Worm (Caenorhabditis elegans): ENCODE results near the gene str-55.
A peak's percentile ranks its signal among the peaks of the same experiment; 100 is the strongest.
"Not testable (repeated sequence)": the region's sequence is repeated elsewhere in the genome, so short reads cannot be mapped to it uniquely, and the experiment has no call there.

The str-55 gene

DNA sequence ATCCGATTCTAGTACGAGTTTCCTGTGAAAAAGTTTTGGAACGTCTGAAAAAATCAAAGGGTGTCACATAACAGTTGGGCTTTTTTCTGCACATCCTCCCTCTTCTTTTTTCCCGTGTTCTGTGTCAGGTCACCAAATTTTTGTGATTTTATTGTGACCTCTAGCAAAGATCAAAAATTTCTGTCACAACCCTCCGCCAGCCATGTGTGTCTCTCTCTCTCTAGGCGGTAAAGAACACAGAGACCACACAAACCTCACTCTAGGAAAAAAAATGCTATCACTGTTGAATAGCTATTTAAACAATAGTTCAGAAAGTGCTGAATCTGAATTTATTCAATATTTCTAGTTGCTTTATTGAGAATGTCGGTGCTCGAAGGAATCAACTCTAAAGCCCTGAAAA, 26.3 kb downstream of the str-55 start, which contains the start of gene gst-44:
Gene gst-44, plus strand, starts transcription at position 237 of the 400 bp plus-strand sequence.
- no peak for TF ChIP-seq fkh-10 (GFP tag; optimal IDR thresholded peaks at IDR 0.05)
- TF ChIP-seq elt-3 (tag; optimal IDR thresholded peaks at IDR 0.05), result no peak
- peak; percentile 30 for TF ChIP-seq pqm-1 (tag; optimal IDR thresholded peaks at IDR 0.05)
- TF ChIP-seq nhr-76 (tag; optimal IDR thresholded peaks at IDR 0.05), result no peak
- TF ChIP-seq unc-39 (tag; optimal IDR thresholded peaks at IDR 0.05), result no peak
- TF ChIP-seq elt-1 (tag; optimal IDR thresholded peaks at IDR 0.05), result no peak
- TF ChIP-seq elt-2 (tag; optimal IDR thresholded peaks at IDR 0.05), result peak; percentile 39
- no peak for TF ChIP-seq aly-2 (tag; optimal IDR thresholded peaks at IDR 0.05)
- TF ChIP-seq fos-1 (tag; optimal IDR thresholded peaks at IDR 0.05), result no peak
- no peak for TF ChIP-seq snpc-4 (tag; optimal IDR thresholded peaks at IDR 0.05)
- TF ChIP-seq ama-1 (optimal IDR thresholded peaks at IDR 0.05), result no peak
- no peak for TF ChIP-seq lsy-12 (tag; optimal IDR thresholded peaks at IDR 0.05)
- TF ChIP-seq lin-15B (tag; optimal IDR thresholded peaks at IDR 0.05), result no peak
- no peak for TF ChIP-seq mdl-1 (tag; optimal IDR thresholded peaks at IDR 0.05)
- TF ChIP-seq nhr-12 (tag; optimal IDR thresholded peaks at IDR 0.05), result no peak

DNA sequence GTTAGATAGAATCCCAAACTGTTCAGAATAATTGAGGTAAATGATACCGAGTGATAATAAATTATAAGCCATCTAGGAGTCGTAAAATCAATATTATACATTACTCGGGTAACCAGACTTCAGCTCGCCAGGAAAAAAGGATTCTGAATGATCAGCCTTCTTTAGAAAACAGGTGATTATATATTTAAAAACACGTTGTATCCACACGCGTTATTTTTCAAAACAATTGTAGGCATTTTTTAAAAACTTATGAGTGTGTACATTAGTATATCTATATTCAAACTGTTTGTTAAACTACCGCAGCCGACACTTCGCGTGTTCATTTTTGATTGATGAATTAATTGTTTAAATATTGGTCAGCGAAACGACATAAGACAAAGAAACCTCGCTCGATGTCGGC, 28.6 kb downstream of the str-55 start, which contains the start of gene sri-65:
Gene sri-65, minus strand, starts transcription at position 101 of the 400 bp plus-strand sequence.
- TF ChIP-seq tbx-2 (tag; optimal IDR thresholded peaks at IDR 0.05), result no peak
- TF ChIP-seq unc-39 (tag; optimal IDR thresholded peaks at IDR 0.05), result no peak
- no peak for TF ChIP-seq ztf-4 (tag; optimal IDR thresholded peaks at IDR 0.05)
- no peak for TF ChIP-seq pqm-1 (tag; optimal IDR thresholded peaks at IDR 0.05)
- no peak for TF ChIP-seq nhr-11 (tag; optimal IDR thresholded peaks at IDR 0.05)
- no peak for TF ChIP-seq fos-1 (tag; optimal IDR thresholded peaks at IDR 0.05)
- no peak for TF ChIP-seq lsy-12 (tag; optimal IDR thresholded peaks at IDR 0.05)
- TF ChIP-seq skn-1 (tag; optimal IDR thresholded peaks at IDR 0.05), result no peak
- no peak for TF ChIP-seq fkh-10 (GFP tag; optimal IDR thresholded peaks at IDR 0.05)
- no peak for TF ChIP-seq nhr-237 (tag; optimal IDR thresholded peaks at IDR 0.05)
- TF ChIP-seq aly-2 (tag; optimal IDR thresholded peaks at IDR 0.05), result no peak

DNA sequence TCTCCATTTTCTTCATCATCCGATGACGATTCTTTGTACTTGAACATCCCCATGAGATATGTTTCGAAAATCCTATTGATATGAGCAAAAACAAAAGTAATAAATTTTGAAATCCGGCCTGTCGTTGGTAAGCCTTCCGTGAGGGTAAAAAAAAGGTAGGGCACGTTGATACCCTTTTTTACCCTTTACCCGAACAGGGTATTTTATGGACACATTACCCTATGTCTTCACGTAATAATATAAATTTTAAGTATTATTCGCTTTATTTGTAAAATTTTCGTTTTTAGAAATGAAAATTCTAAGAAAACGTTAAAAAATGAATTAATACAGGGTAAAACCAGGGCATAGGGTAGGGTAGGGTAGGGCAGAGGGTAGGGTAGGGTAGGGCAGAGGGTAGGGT, 33.2 kb downstream of the str-55 start, which contains the start of gene F13A7.7:
Gene F13A7.7, minus strand, starts transcription at position 101 of the 400 bp plus-strand sequence.
- TF ChIP-seq eor-1 (tag; optimal IDR thresholded peaks at IDR 0.05); skn-1 (tag; optimal IDR thresholded peaks at IDR 0.05); sea-2 (GFP tag; optimal IDR thresholded peaks at IDR 0.05): not testable (repeated sequence)

DNA sequence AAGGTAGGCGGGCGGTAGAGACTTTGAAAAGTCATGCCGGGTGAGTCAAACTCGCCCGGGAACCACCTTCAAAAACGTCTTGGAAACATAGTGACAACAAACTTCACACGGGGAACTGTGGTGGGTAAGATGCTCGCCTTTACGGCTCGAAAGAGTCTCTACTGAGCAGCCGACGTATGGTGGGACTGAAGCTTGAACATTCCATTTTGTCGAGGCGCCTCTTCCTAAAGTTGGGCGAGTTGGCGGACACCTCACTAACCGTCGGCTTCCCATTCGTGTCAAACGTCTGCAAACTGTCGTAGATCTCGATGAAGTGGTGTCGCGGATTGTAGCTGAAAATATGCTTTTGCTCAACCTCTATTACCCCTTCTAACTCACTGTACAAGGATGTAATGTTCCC, 34.0 kb downstream of the str-55 start:
- TF ChIP-seq R02D3.7 (tag; optimal IDR thresholded peaks at IDR 0.05) (no peak), aly-2 (tag; optimal IDR thresholded peaks at IDR 0.05) (no peak), nhr-67 (tag; optimal IDR thresholded peaks at IDR 0.05) (no peak), ceh-9 (tag; optimal IDR thresholded peaks at IDR 0.05) (no peak), ceh-16 (tag; optimal IDR thresholded peaks at IDR 0.05) (no peak), ceh-82 (tag; optimal IDR thresholded peaks at IDR 0.05) (no peak), elt-3 (tag; optimal IDR thresholded peaks at IDR 0.05) (no peak), mml-1 (tag; optimal IDR thresholded peaks at IDR 0.05) (no peak)

DNA sequence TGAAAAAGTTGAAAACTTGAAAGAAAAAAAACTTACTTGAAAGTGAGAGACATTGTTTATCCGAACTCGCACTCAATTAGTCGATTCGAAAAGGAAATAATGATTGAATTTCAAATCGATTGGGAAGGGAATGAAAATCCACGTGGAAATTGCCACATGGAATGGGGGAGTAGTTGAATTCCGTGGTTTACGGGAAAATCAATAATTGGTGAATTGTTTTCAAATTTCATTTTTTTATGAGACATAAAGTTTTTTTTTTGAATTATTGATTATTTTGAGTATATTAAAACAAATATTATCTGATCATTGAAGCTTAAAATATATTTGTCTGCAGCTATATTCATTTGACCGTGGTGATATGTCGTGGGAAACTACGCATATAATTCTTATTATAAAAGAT, 39.1 kb downstream of the str-55 start, which contains the start of gene F13A7.1:
Gene F13A7.1, minus strand, starts transcription at position 101 of the 400 bp plus-strand sequence.
- no peak for TF ChIP-seq nhr-23 (tag; optimal IDR thresholded peaks at IDR 0.05)
- no peak for TF ChIP-seq nhr-76 (tag; optimal IDR thresholded peaks at IDR 0.05)
- no peak for TF ChIP-seq eor-1 (tag; optimal IDR thresholded peaks at IDR 0.05)
- no peak for TF ChIP-seq tbx-2 (tag; optimal IDR thresholded peaks at IDR 0.05)
- TF ChIP-seq ceh-82 (tag; optimal IDR thresholded peaks at IDR 0.05), result no peak
- no peak for TF ChIP-seq lin-39 (tag; optimal IDR thresholded peaks at IDR 0.05)
- no peak for TF ChIP-seq pha-4 (tag; optimal IDR thresholded peaks at IDR 0.05)
- TF ChIP-seq unc-62 (GFP tag; optimal IDR thresholded peaks at IDR 0.05), result no peak
- no peak for TF ChIP-seq unc-39 (tag; optimal IDR thresholded peaks at IDR 0.05)
- no peak for TF ChIP-seq fos-1 (tag; optimal IDR thresholded peaks at IDR 0.05)
- TF ChIP-seq zag-1 (tag; optimal IDR thresholded peaks at IDR 0.05), result no peak

DNA sequence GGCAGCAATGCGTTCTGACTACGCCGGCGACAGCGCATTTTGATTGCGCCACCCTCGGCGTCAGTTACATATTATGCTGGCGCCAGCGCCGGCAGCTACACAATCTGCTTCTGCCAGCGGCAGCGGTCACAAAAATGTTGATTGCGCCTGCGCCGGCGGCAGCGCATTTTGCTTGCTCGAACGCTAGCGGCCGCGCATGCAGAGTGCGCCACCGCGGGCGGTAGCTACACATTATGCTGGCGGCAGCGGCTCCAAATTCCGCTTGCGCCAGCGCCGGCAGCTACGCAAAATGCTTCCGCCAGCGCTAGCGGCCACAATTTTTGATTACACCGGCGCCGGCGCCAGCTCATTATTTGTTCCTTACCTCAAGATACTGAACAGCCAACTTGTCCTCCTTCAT, 39.7 kb downstream of the str-55 start:
- TF ChIP-seq egl-27 (tag; optimal IDR thresholded peaks at IDR 0.05) (no peak), ceh-16 (tag; optimal IDR thresholded peaks at IDR 0.05) (no peak), egl-5 (tag; optimal IDR thresholded peaks at IDR 0.05) (no peak), tbx-2 (tag; optimal IDR thresholded peaks at IDR 0.05) (no peak), nhr-25 (tag; optimal IDR thresholded peaks at IDR 0.05) (no peak), skn-1 (tag; optimal IDR thresholded peaks at IDR 0.05) (no peak), elt-1 (tag; optimal IDR thresholded peaks at IDR 0.05) (no peak), sea-2 (GFP tag; optimal IDR thresholded peaks at IDR 0.05) (no peak), nfya-1 (tag; optimal IDR thresholded peaks at IDR 0.05; ENCODE audit: insufficient read depth) (no peak), ceh-28 (tag; optimal IDR thresholded peaks at IDR 0.05) (no peak), nhr-77 (tag; optimal IDR thresholded peaks at IDR 0.05) (no peak), elt-3 (tag; optimal IDR thresholded peaks at IDR 0.05) (no peak), nhr-28 (tag; optimal IDR thresholded peaks at IDR 0.05) (no peak), fkh-2 (tag; optimal IDR thresholded peaks at IDR 0.05) (no peak)

Data from whole organism, L3 larva.